Worm (Caenorhabditis elegans) whole organism, L3 larva: ENCODE measurements around the gene F14H3.6.

Experiments
- nhr-11 ChIP-seq: fragments of 150-350 bp; optimal IDR thresholded peaks from 2 replicates; lab custom pipeline; 2014; ENCODE audit warnings: missing biosample characterization, missing genetic modification characterization
- nhr-76 ChIP-seq: fragments of 150-350 bp; sonication (generic microtip); optimal IDR thresholded peaks from 5 replicates; lab custom pipeline; 2014; ENCODE audit warnings: missing biosample characterization, missing genetic modification characterization

- TF ChIP-seq nhr-76 (tag; lab: Kevin White, UChicago) = no peak
- no peak for TF ChIP-seq nhr-11 (tag; lab: Kevin White, UChicago)
Measured at ce11 chrV:16058872-16059271, at the start of gene F14H3.6.
